Worm (Caenorhabditis elegans): ENCODE measurements around the gene his-61.

DNA sequence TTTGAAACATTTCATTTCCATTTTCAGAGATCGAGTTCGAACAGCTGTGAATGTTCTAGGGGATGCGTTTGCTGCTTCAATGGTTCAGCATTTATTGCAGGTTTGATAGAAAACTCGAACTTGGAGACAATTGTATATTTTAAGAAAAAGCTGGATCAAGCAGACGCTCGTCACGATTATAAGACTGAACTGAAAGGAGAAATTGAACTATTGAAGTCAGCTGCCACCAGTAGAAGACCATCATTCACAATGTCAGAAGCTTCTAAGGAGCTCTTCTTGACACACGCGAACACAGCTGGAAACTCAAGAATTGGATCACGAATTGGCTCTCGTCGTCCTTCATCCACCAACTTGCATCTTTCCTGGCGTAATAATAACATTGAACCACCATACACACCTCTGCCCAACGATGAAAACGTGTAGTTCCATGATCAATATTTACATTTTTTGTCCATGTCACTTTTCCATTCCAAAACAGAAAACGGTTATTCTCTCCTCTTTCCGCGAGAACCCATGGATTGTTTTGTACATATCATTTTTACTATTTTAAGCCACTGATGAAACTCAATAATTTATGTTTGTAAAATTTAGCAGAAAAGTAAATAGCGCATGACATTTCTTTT, 20.0 kb upstream of the his-61 start:
- TF ChIP-seq hnd-1 (tag; optimal IDR thresholded peaks at IDR 0.05) (no peak), tbx-37 (GFP tag; conservative IDR thresholded peaks at IDR 0.05) (no peak), ama-1 (optimal IDR thresholded peaks at IDR 0.05) (no peak), aly-1 (tag; optimal IDR thresholded peaks at IDR 0.05) (no peak), flt-1 (GFP tag; IDR thresholded peaks at IDR 0.05) (no peak), tbx-11 (GFP tag; IDR thresholded peaks at IDR 0.05) (no peak), pes-1 (GFP tag; IDR thresholded peaks at IDR 0.05) (no peak), B0310.2 (tag; optimal IDR thresholded peaks at IDR 0.05) (no peak), F13C5.2 (tag; optimal IDR thresholded peaks at IDR 0.05) (no peak), scrt-1 (GFP tag; IDR thresholded peaks at IDR 0.05) (no peak), hmg-4 (GFP tag; optimal IDR thresholded peaks at IDR 0.05) (no peak), hmbx-1 (tag; optimal IDR thresholded peaks at IDR 0.05) (no peak), ets-7 (tag; optimal IDR thresholded peaks at IDR 0.05) (no peak), ceh-36 (tag; optimal IDR thresholded peaks at IDR 0.05) (no peak)

Data from whole organism, early embryonic.